Fruit fly (Drosophila melanogaster) whole organism, embryonic: ENCODE results near the gene CG14840.

Experiments used
- Aef1 ChIP-seq: fragments of 200-800 bp; sonication (Bioruptor generic); IDR thresholded peaks from 3 replicates; pipeline ENCODE4 v1.3.6; 2022; ENCODE audit warnings: missing biosample characterization, missing genetic modification characterization
- Atf3 ChIP-seq: fragments of 200-800 bp; sonication (Bioruptor generic); optimal IDR thresholded peaks from 3 replicates; lab custom pipeline; 2016; ENCODE audit warnings: missing biosample characterization, missing genetic modification characterization
- Atf6 ChIP-seq: fragments of 200-800 bp; sonication (Bioruptor generic); IDR thresholded peaks from 2 replicates; pipeline ENCODE4 v1.3.6; 2022; ENCODE audit warnings: missing biosample characterization, missing genetic modification characterization
- CG10274 ChIP-seq: fragments of 200-800 bp; sonication (Bioruptor generic); optimal IDR thresholded peaks from 3 replicates; lab custom pipeline; 2017; ENCODE audit warnings: missing biosample characterization, mild to moderate bottlenecking, missing genetic modification characterization
- CG10366 ChIP-seq: fragments of 200-800 bp; sonication (Bioruptor generic); IDR thresholded peaks from 2 replicates; pipeline ENCODE4 v1.3.6; 2022; ENCODE audit warnings: missing biosample characterization, missing genetic modification characterization
- CG11456 ChIP-seq: fragments of 200-800 bp; sonication (Bioruptor generic); IDR thresholded peaks from 3 replicates; pipeline ENCODE4 v1.3.6; 2022; ENCODE audit warnings: missing biosample characterization, missing genetic modification characterization
- CG11560 ChIP-seq: fragments of 200-800 bp; sonication (Bioruptor generic); IDR thresholded peaks from 3 replicates; pipeline ENCODE4 v1.3.6; 2022; ENCODE audit warnings: missing biosample characterization, missing genetic modification characterization
- CG12299 ChIP-seq: fragments of 200-800 bp; sonication (Bioruptor generic); optimal IDR thresholded peaks from 2 replicates; lab custom pipeline; 2018; ENCODE audit warnings: missing biosample characterization, mild to moderate bottlenecking, missing genetic modification characterization
- CG13287 ChIP-seq: fragments of 200-800 bp; sonication (Bioruptor generic); IDR thresholded peaks from 2 replicates; pipeline ENCODE4 v1.3.6; 2022; ENCODE audit warnings: missing biosample characterization, missing genetic modification characterization; ENCODE audit not compliant: partially characterized antibody
- CG14441 ChIP-seq: fragments of 200-800 bp; sonication (Bioruptor generic); IDR thresholded peaks from 2 replicates; pipeline ENCODE4 v1.3.6; 2022; ENCODE audit warnings: missing biosample characterization, missing genetic modification characterization
- CG15073 ChIP-seq: fragments of 200-800 bp; sonication (Bioruptor generic); optimal IDR thresholded peaks from 2 replicates; lab custom pipeline; 2016; ENCODE audit warnings: missing biosample characterization, missing genetic modification characterization
- CG1529 ChIP-seq: fragments of 200-800 bp; sonication (Bioruptor generic); optimal IDR thresholded peaks from 3 replicates; lab custom pipeline; 2018; ENCODE audit warnings: missing biosample characterization, missing genetic modification characterization
- CG1602 ChIP-seq: fragments of 200-800 bp; sonication (Bioruptor generic); optimal IDR thresholded peaks from 3 replicates; lab custom pipeline; 2016; ENCODE audit warnings: missing biosample characterization, missing genetic modification characterization
- CG17186 ChIP-seq: fragments of 200-800 bp; sonication (Bioruptor generic); optimal IDR thresholded peaks from 3 replicates; lab custom pipeline; 2017; ENCODE audit warnings: missing biosample characterization, missing genetic modification reagents, missing genetic modification characterization
- CG18619 ChIP-seq: fragments of 200-800 bp; sonication (Bioruptor generic); optimal IDR thresholded peaks from 3 replicates; lab custom pipeline; 2017; ENCODE audit warnings: missing biosample characterization, mild to moderate bottlenecking, missing genetic modification characterization
- CG34422 ChIP-seq: fragments of 200-800 bp; sonication (Bioruptor generic); IDR thresholded peaks from 3 replicates; pipeline ENCODE4 v1.3.6; 2022; ENCODE audit warnings: missing biosample characterization, missing genetic modification characterization
- CG6854 ChIP-seq: fragments of 200-800 bp; sonication (Bioruptor generic); optimal IDR thresholded peaks from 3 replicates; lab custom pipeline; 2017; ENCODE audit warnings: missing biosample characterization, mild to moderate bottlenecking, missing genetic modification characterization
- CG7745 ChIP-seq: fragments of 200-800 bp; sonication (Bioruptor generic); optimal IDR thresholded peaks from 2 replicates; lab custom pipeline; 2018; ENCODE audit warnings: missing biosample characterization, mild to moderate bottlenecking, missing genetic modification characterization, moderate library complexity
- CG8388 ChIP-seq: fragments of 200-800 bp; sonication (Bioruptor generic); optimal IDR thresholded peaks from 2 replicates; lab custom pipeline; 2019; ENCODE audit warnings: missing biosample characterization, mild to moderate bottlenecking, missing genetic modification characterization, moderate library complexity
- Camta ChIP-seq: fragments of 200-800 bp; sonication (Bioruptor generic); optimal IDR thresholded peaks from 2 replicates; lab custom pipeline; 2016; ENCODE audit warnings: missing biosample characterization, missing genetic modification characterization
- Deaf1 ChIP-seq: fragments of 200-800 bp; optimal IDR thresholded peaks from 3 replicates; lab custom pipeline; 2019; ENCODE audit warnings: missing biosample characterization, mild to moderate bottlenecking, missing genetic modification characterization, moderate library complexity
- E2f1 ChIP-seq: fragments of 200-800 bp; sonication (Bioruptor generic); IDR thresholded peaks from 2 replicates; pipeline ENCODE4 v1.3.6; 2022; ENCODE audit warnings: missing biosample characterization, missing genetic modification characterization
- H2.0 ChIP-seq: fragments of 200-800 bp; sonication (Bioruptor generic); IDR thresholded peaks from 2 replicates; pipeline ENCODE4 v1.3.6; 2022; ENCODE audit warnings: missing biosample characterization, missing genetic modification characterization
- Hr3 ChIP-seq: fragments of 200-800 bp; sonication (Bioruptor generic); optimal IDR thresholded peaks from 3 replicates; lab custom pipeline; 2016; ENCODE audit warnings: missing biosample characterization, missing genetic modification characterization
- MESR4 ChIP-seq: fragments of 200-800 bp; sonication (Bioruptor generic); optimal IDR thresholded peaks from 2 replicates; lab custom pipeline; 2018; ENCODE audit warnings: missing biosample characterization, mild to moderate bottlenecking, missing genetic modification characterization, moderate library complexity
- Poxn ChIP-seq: fragments of 200-800 bp; sonication (Bioruptor generic); IDR thresholded peaks from 2 replicates; pipeline ENCODE4 v1.3.6; 2022; ENCODE audit warnings: missing biosample characterization, missing genetic modification characterization
- Ptx1 ChIP-seq: fragments of 200-800 bp; sonication (Bioruptor generic); IDR thresholded peaks from 2 replicates; pipeline ENCODE4 v1.3.6; 2022; ENCODE audit warnings: missing biosample characterization, missing genetic modification characterization
- Rfx ChIP-seq: fragments of 200-800 bp; sonication (Bioruptor generic); IDR thresholded peaks from 2 replicates; pipeline ENCODE4 v1.3.6; 2022; ENCODE audit warnings: missing biosample characterization, missing genetic modification characterization
- Six4 ChIP-seq: fragments of 200-800 bp; sonication (Bioruptor generic); optimal IDR thresholded peaks from 2 replicates; lab custom pipeline; 2016; ENCODE audit warnings: missing biosample characterization, missing genetic modification characterization
- TFAM ChIP-seq: fragments of 200-800 bp; sonication (Bioruptor generic); optimal IDR thresholded peaks from 2 replicates; lab custom pipeline; 2017; ENCODE audit warnings: missing biosample characterization, missing genetic modification characterization, inconsistent platforms
- Xbp1 ChIP-seq: fragments of 200-800 bp; sonication (Bioruptor generic); optimal IDR thresholded peaks from 3 replicates; lab custom pipeline; 2016; ENCODE audit warnings: missing biosample characterization, mild to moderate bottlenecking, missing genetic modification characterization
- YL-1 ChIP-seq: fragments of 200-800 bp; sonication (Bioruptor generic); optimal IDR thresholded peaks from 3 replicates; lab custom pipeline; 2017; ENCODE audit warnings: missing biosample characterization, mild to moderate bottlenecking, missing genetic modification characterization
- bcd ChIP-seq: fragments of 200-800 bp; sonication (Bioruptor generic); optimal IDR thresholded peaks from 2 replicates; lab custom pipeline; 2017; ENCODE audit warnings: missing biosample characterization, mild to moderate bottlenecking, missing genetic modification characterization
- chif ChIP-seq, 2 experiments: fragments of 200-800 bp; sonication (Bioruptor generic); optimal IDR thresholded peaks; 3 replicates each; lab custom pipeline; 2016; ENCODE audit warnings: missing biosample characterization in 2 of 2, missing genetic modification characterization in 2 of 2
- ci ChIP-seq: fragments of 200-800 bp; sonication (Bioruptor generic); IDR thresholded peaks from 3 replicates; pipeline ENCODE4 v1.3.6; 2022; ENCODE audit warnings: missing biosample characterization, missing genetic modification characterization
- disco-r ChIP-seq: fragments of 200-800 bp; sonication (Bioruptor generic); optimal IDR thresholded peaks from 2 replicates; lab custom pipeline; 2016; ENCODE audit warnings: missing biosample characterization, missing genetic modification characterization
- exex ChIP-seq: fragments of 200-800 bp; sonication (Bioruptor generic); optimal IDR thresholded peaks from 4 replicates; lab custom pipeline; 2018; ENCODE audit warnings: missing biosample characterization, mild to moderate bottlenecking, missing genetic modification characterization, moderate library complexity
- fd96Cb ChIP-seq: fragments of 200-800 bp; sonication (Bioruptor generic); optimal IDR thresholded peaks from 2 replicates; lab custom pipeline; 2018; ENCODE audit warnings: missing biosample characterization, mild to moderate bottlenecking, missing genetic modification characterization, moderate library complexity
- fu2 ChIP-seq: fragments of 200-800 bp; sonication (Bioruptor generic); optimal IDR thresholded peaks from 2 replicates; lab custom pipeline; 2016; ENCODE audit warnings: missing biosample characterization, missing genetic modification characterization
- ham ChIP-seq: fragments of 200-800 bp; sonication (Bioruptor generic); IDR thresholded peaks from 2 replicates; pipeline ENCODE4 v1.3.6; 2022; ENCODE audit warnings: missing biosample characterization, missing genetic modification characterization
- jigr1 ChIP-seq: fragments of 200-800 bp; sonication (Bioruptor generic); IDR thresholded peaks from 3 replicates; pipeline ENCODE4 v1.3.6; 2022; ENCODE audit warnings: missing biosample characterization, missing genetic modification characterization
- otp ChIP-seq: fragments of 200-800 bp; sonication (Bioruptor generic); IDR thresholded peaks from 3 replicates; pipeline ENCODE4, ENCODE4 v1.3.6; 2022; ENCODE audit warnings: missing biosample characterization, missing genetic modification characterization
- pho ChIP-seq: fragments of 200-800 bp; sonication (Bioruptor generic); optimal IDR thresholded peaks from 2 replicates; lab custom pipeline; 2016; ENCODE audit warnings: missing biosample characterization, missing genetic modification characterization
- pnt ChIP-seq: fragments of 200-800 bp; sonication (Bioruptor generic); optimal IDR thresholded peaks from 3 replicates; lab custom pipeline; 2016; ENCODE audit warnings: missing biosample characterization, missing genetic modification characterization
- salm ChIP-seq: fragments of 200-800 bp; sonication (Bioruptor generic); optimal IDR thresholded peaks from 2 replicates; lab custom pipeline; 2018; ENCODE audit warnings: missing biosample characterization, mild to moderate bottlenecking, missing genetic modification characterization
- so ChIP-seq: fragments of 200-800 bp; sonication (Bioruptor generic); IDR thresholded peaks from 3 replicates; pipeline ENCODE4 v1.3.6; 2022; ENCODE audit warnings: missing biosample characterization, missing genetic modification characterization
- tgo ChIP-seq: fragments of 200-800 bp; sonication (Bioruptor generic); IDR thresholded peaks from 3 replicates; pipeline ENCODE4 v1.3.6; 2022; ENCODE audit warnings: missing biosample characterization, missing genetic modification characterization
- tna ChIP-seq: fragments of 200-800 bp; sonication (Bioruptor generic); IDR thresholded peaks from 2 replicates; pipeline ENCODE4 v1.3.6; 2022; ENCODE audit warnings: missing biosample characterization, missing genetic modification characterization; ENCODE audit not compliant: partially characterized antibody
- ttk ChIP-seq: fragments of 200-800 bp; sonication (Bioruptor generic); IDR thresholded peaks from 2 replicates; pipeline ENCODE4 v2.1.2; 2022; ENCODE audit warnings: missing biosample characterization, missing genetic modification characterization
- tx ChIP-seq: fragments of 200-800 bp; sonication (Bioruptor generic); optimal IDR thresholded peaks from 2 replicates; lab custom pipeline; 2016; ENCODE audit warnings: missing biosample characterization, missing genetic modification characterization
- wdn ChIP-seq: fragments of 200-800 bp; sonication (Bioruptor generic); IDR thresholded peaks from 2 replicates; pipeline ENCODE4 v1.3.6; 2022; ENCODE audit warnings: missing biosample characterization, missing genetic modification characterization

Gene CG14840

dm6 chr3R:14277894-14278522 is 17.0 kb upstream of the CG14840 start:
- peak; percentile 67 for TF ChIP-seq Xbp1 (GFP tag; lab: Kevin White, UChicago)
- TF ChIP-seq YL-1, result peak; percentile 38
- TF ChIP-seq CG14441 (GFP tag; lab: Robert Waterston, UW), result peak; percentile 69
- no peak for TF ChIP-seq tna (GFP tag; lab: Robert Waterston, UW)
- TF ChIP-seq CG8388 (GFP tag; lab: Kevin White, UChicago), result peak; percentile 72
- no peak for TF ChIP-seq Atf3
- peak; percentile 7 for TF ChIP-seq Camta (GFP tag; lab: Kevin White, UChicago)
- no peak for TF ChIP-seq tx (GFP tag; lab: Kevin White, UChicago)
- peak; percentile 74 for TF ChIP-seq tgo (GFP tag; lab: Robert Waterston, UW)
- peak; percentile 58 for TF ChIP-seq Hr3 (GFP tag; lab: Kevin White, UChicago)
- peak; percentile 89 for TF ChIP-seq Atf6
- no peak for TF ChIP-seq fu2
- peak; percentile 71 for TF ChIP-seq bcd
- TF ChIP-seq Ptx1, result peak; percentile 77
- peak; percentile 61 for TF ChIP-seq ttk (GFP tag; lab: Robert Waterston, UW)
- TF ChIP-seq TFAM (GFP tag; lab: Kevin White, UChicago), result peak; percentile 36
- TF ChIP-seq wdn (GFP tag; lab: Robert Waterston, UW), result peak; percentile 74
- peak; percentile 54 for TF ChIP-seq CG1529 (GFP tag; lab: Kevin White, UChicago)
- peak; percentile 42 for TF ChIP-seq CG10274 (GFP tag; lab: Kevin White, UChicago)
- 0 out of 3 replicates have a peak, but pooled peaks have one; percentile 39 for TF ChIP-seq CG11560 (tag; lab: Robert Waterston, UW)
- peak; percentile 54 for TF ChIP-seq Aef1 (GFP tag; lab: Robert Waterston, UW)
- peak; percentile 90 for TF ChIP-seq ci (GFP tag; lab: Robert Waterston, UW)
- TF ChIP-seq CG6854, result peak; percentile 65
- TF ChIP-seq E2f1, result peak; percentile 71
- no peak for TF ChIP-seq pnt (GFP tag; lab: Kevin White, UChicago)
- peak; percentile 9 for TF ChIP-seq pho (GFP tag; lab: Kevin White, UChicago)
- peak; percentile 48 for TF ChIP-seq Six4
- TF ChIP-seq MESR4 (GFP tag; lab: Kevin White, UChicago), result no peak
- peak; percentile 81; the same call in 2 of the 3 replicates for TF ChIP-seq otp (GFP tag; lab: Robert Waterston, UW)
- TF ChIP-seq fd96Cb (tag; lab: Kevin White, UChicago), result peak; percentile 63
- TF ChIP-seq CG11456, result peak; percentile 76
- peak; percentile 73 for TF ChIP-seq CG18619
- TF ChIP-seq jigr1 (GFP tag; lab: Robert Waterston, UW), result 0 out of 3 replicates have a peak, but pooled peaks have one; percentile 56
- peak; percentile 74 for TF ChIP-seq CG10366 (GFP tag; lab: Robert Waterston, UW)
- no peak for TF ChIP-seq CG17186 (GFP tag; lab: Kevin White, UChicago)
- peak; percentile 67 for TF ChIP-seq Rfx
- TF ChIP-seq disco-r (GFP tag; lab: Kevin White, UChicago), result no peak
- peak; percentile 89 for TF ChIP-seq Deaf1 (tag; lab: Kevin White, UChicago)
- TF ChIP-seq chif (GFP tag; optimal IDR thresholded peaks at IDR 0.05; lab: Kevin White, UChicago), result peak; percentile 18 to 40
- peak; percentile 66 for TF ChIP-seq CG12299 (tag; lab: Kevin White, UChicago)
- peak; percentile 81 for TF ChIP-seq H2.0 (GFP tag; lab: Robert Waterston, UW)
- no peak for TF ChIP-seq CG15073 (GFP tag; lab: Kevin White, UChicago)
- no peak for TF ChIP-seq Poxn (GFP tag; lab: Robert Waterston, UW)
- TF ChIP-seq CG7745, result peak; percentile 18
- no peak for TF ChIP-seq exex (tag; lab: Kevin White, UChicago)
- no peak for TF ChIP-seq ham (GFP tag; lab: Robert Waterston, UW)
- peak; percentile 75 for TF ChIP-seq CG1602 (GFP tag; lab: Kevin White, UChicago)
- peak; percentile 74 for TF ChIP-seq salm (tag; lab: Kevin White, UChicago)
- TF ChIP-seq CG13287 (GFP tag; lab: Robert Waterston, UW), result no peak
- TF ChIP-seq CG34422 (GFP tag; lab: Robert Waterston, UW), result peak; percentile 74; the same call in 2 of the 3 replicates
- TF ChIP-seq so (GFP tag; lab: Robert Waterston, UW), result peak; percentile 88
